Worm (Caenorhabditis elegans): ENCODE data around the gene usp-46.

usp-46 gene

DNA sequence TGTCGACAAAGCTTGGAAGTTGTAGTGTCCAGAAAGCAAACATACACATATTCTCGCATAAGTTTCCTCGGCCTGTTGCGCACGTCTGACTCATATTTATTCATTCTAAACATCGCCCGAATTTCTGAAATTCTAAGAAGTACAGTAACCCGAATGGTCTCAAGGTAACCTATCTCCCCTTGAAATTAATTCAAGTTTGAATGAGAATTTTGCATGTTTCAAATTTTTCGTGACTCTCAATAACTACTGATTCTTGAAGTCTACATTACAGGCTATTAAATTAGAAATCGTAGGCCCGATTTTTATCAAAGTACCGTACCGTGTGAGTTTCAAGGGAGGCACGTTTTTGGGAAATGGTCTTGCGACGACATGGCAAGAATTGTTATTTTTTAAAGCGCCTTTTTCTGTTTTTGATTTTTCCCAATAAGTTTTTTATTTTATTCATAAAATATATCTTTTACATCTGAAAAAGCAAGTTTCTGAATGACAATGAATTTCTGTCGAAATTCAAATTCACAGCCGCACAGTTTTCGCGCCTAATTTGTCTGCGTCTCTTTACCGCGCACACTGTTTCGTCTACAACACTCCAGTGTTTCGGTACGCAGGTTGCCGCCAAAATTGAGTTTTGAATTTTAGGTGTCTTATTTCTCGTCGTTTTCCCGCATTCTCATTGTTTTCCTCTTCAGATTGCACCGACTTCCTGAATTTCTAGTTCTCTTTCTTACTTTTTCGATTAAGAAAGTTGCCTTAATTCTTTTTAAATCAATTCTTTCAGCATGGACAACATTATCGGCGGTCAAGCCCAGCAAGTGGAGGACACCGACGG is 17.4 kb downstream of the usp-46 start, which contains the start of the genes R10E11.9 and mcm-6:
R10E11.9 (minus strand) TSS at position 51 of the 826 bp plus-strand sequence.
mcm-6 (plus strand) TSS at position 776 of the 826 bp plus-strand sequence.
- TF ChIP-seq nhr-21 (tag; optimal IDR thresholded peaks at IDR 0.05) (no peak), nhr-11 (tag; optimal IDR thresholded peaks at IDR 0.05) (no peak), ztf-4 (tag; optimal IDR thresholded peaks at IDR 0.05) (no peak), blmp-1 (tag; optimal IDR thresholded peaks at IDR 0.05; ENCODE audit: insufficient read depth) (no peak), nhr-6 (tag; optimal IDR thresholded peaks at IDR 0.05) (no peak), gmeb-1 (tag; optimal IDR thresholded peaks at IDR 0.05) (peak; percentile 62), ama-1 (optimal IDR thresholded peaks at IDR 0.05) (no peak), elt-3 (tag; optimal IDR thresholded peaks at IDR 0.05) (no peak), lsy-2 (tag; optimal IDR thresholded peaks at IDR 0.05) (peak in 1 of 2 experiments; percentile 20), C34F6.9 (tag; optimal IDR thresholded peaks at IDR 0.05) (peak; percentile 16)

DNA sequence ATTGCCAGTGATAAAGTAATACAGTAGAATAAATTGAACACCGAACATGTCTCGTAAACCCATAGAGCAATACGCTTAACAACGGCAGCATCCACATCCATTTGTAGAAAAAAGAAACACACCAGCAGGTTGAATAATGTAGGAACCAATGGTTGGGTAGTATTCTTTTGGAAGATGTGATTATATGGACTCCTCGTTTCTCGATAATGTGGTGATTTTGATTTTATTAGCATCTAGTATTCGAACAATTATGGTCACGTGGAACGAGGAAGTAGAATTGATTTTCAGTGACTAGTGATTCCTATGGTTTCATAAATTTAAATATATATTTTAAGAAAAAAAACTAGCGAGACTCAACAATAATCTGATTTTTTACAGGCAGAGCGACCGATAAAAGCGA is 20.0 kb downstream of the usp-46 start, which contains the start of gene srxa-10:
srxa-10 (minus strand) TSS at position 101 of the 400 bp plus-strand sequence.
- TF ChIP-seq fos-1 (tag; optimal IDR thresholded peaks at IDR 0.05) (no peak), snpc-4 (tag; optimal IDR thresholded peaks at IDR 0.05) (no peak), ztf-1 (GFP tag; conservative IDR thresholded peaks at IDR 0.05) (no peak), lsy-2 (tag; optimal IDR thresholded peaks at IDR 0.05) (no peak), ZK546.5 (tag; optimal IDR thresholded peaks at IDR 0.05) (no peak), nhr-237 (tag; optimal IDR thresholded peaks at IDR 0.05) (no peak), sma-3 (GFP tag; optimal IDR thresholded peaks at IDR 0.05) (no peak), sem-4 (tag; optimal IDR thresholded peaks at IDR 0.05) (no peak), egl-27 (tag; optimal IDR thresholded peaks at IDR 0.05) (no peak), elt-1 (tag; optimal IDR thresholded peaks at IDR 0.05) (no peak), crh-2 (tag; optimal IDR thresholded peaks at IDR 0.05) (no peak), C34F6.9 (tag; optimal IDR thresholded peaks at IDR 0.05) (no peak), ztf-4 (tag; optimal IDR thresholded peaks at IDR 0.05) (no peak), nhr-21 (tag; optimal IDR thresholded peaks at IDR 0.05) (no peak), ceh-82 (tag; optimal IDR thresholded peaks at IDR 0.05) (no peak), mbf-1 (tag; optimal IDR thresholded peaks at IDR 0.05) (no peak), skn-1 (tag; optimal IDR thresholded peaks at IDR 0.05) (no peak), lin-11 (tag; optimal IDR thresholded peaks at IDR 0.05) (no peak)

DNA sequence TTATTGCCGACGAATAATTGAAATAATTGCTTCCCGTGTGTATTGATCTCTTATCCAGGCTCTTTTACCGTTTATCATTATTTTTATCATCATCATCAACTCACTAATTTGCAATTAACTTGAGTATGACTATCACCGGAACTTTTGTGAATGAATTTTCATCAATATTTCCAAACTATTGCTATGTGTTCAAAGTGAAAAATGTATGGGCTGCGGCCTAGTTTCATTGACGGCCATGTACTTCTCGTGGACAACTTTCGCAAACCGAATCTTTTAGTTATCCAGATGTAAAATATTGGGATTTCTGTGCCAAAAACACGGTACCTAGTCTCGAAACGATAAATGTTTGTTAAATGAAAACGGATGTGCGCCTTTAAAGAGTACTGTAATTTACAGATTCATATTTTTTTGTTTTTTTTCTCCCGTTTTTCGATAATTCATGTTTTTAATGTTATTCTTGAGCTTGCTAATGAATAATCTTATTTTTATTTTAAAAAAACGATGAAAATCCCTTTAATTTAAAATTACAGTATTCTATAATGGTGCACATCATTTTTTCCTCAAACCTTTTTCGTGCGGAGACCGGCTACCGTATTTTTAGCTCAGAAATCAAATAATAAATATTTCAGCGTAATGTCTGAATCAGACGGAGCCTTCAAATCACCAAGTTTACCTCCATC is 22.2 kb downstream of the usp-46 start, which contains the start of gene ZK632.2:
ZK632.2 (plus strand) TSS at position 630 of the 680 bp plus-strand sequence.
- TF ChIP-seq dmd-4 (tag; optimal IDR thresholded peaks at IDR 0.05), result no peak
- no peak for TF ChIP-seq mdl-1 (tag; optimal IDR thresholded peaks at IDR 0.05)
- TF ChIP-seq nhr-6 (tag; optimal IDR thresholded peaks at IDR 0.05), result no peak
- TF ChIP-seq nhr-237 (tag; optimal IDR thresholded peaks at IDR 0.05), result no peak
- TF ChIP-seq nhr-129 (tag; optimal IDR thresholded peaks at IDR 0.05), result peak; percentile 13
- peak in 1 of 2 experiments; percentile 17 for TF ChIP-seq lsy-2 (tag; optimal IDR thresholded peaks at IDR 0.05)
- TF ChIP-seq lin-39 (tag; optimal IDR thresholded peaks at IDR 0.05), result no peak

DNA sequence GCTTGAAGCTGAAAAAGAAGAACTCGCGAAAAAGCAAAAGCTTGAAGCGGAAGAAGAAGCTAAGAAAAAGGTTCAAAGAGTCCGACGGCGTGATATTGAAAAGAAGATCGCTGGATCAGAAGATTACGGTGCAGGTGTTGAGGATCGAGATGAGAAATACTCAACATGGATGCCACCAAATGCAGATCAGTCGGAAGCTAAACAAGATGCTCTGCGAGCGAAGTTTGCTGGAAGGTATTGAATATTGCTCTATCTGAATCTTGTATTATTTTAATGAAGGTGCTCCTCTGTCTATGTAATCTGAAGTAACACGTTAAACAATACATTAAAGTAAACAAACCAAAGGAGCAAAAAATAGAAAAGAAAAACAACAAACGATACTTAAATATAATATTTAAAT is 25.6 kb downstream of the usp-46 start:
- TF ChIP-seq ama-1 (optimal IDR thresholded peaks at IDR 0.05) (no peak), mab-5 (tag; optimal IDR thresholded peaks at IDR 0.05) (no peak), unc-55 (GFP tag; optimal IDR thresholded peaks at IDR 0.05) (no peak), zag-1 (tag; optimal IDR thresholded peaks at IDR 0.05) (no peak), peb-1 (tag; optimal IDR thresholded peaks at IDR 0.05) (no peak), lin-39 (tag; optimal IDR thresholded peaks at IDR 0.05) (no peak), nhr-12 (tag; optimal IDR thresholded peaks at IDR 0.05) (no peak), ZK546.5 (tag; optimal IDR thresholded peaks at IDR 0.05) (no peak), nhr-21 (tag; optimal IDR thresholded peaks at IDR 0.05) (no peak), sem-4 (tag; optimal IDR thresholded peaks at IDR 0.05) (no peak), nhr-23 (tag; optimal IDR thresholded peaks at IDR 0.05) (no peak), skn-1 (tag; optimal IDR thresholded peaks at IDR 0.05) (no peak), nhr-237 (tag; optimal IDR thresholded peaks at IDR 0.05) (no peak), lin-11 (tag; optimal IDR thresholded peaks at IDR 0.05) (no peak), mdl-1 (tag; optimal IDR thresholded peaks at IDR 0.05) (no peak), ztf-4 (tag; optimal IDR thresholded peaks at IDR 0.05) (no peak)

Measured in whole organism, L2 larva.